Worm (Caenorhabditis elegans) whole organism, early embryonic: Measurements from ENCODE around the gene R04B5.6.

ENCODE experiments used
- B0310.2 ChIP-seq: sonication (generic microtip); optimal IDR thresholded peaks from 2 replicates; lab custom pipeline; 2016; ENCODE audit warnings: mild to moderate bottlenecking, missing genetic modification characterization, missing compliant biosample characterization
- F13C5.2 ChIP-seq: sonication (generic microtip); optimal IDR thresholded peaks from 2 replicates; lab custom pipeline; 2017; ENCODE audit warnings: mild to moderate bottlenecking, missing genetic modification characterization, inconsistent platforms, missing compliant biosample characterization
- ama-1 ChIP-seq: fragments of 150-350 bp; optimal IDR thresholded peaks from 2 replicates; lab custom pipeline; 2014
- ceh-13 ChIP-seq: fragments of 200-800 bp; sonication (Bioruptor generic); optimal IDR thresholded peaks from 2 replicates; lab custom pipeline; 2018; ENCODE audit warnings: mild to moderate bottlenecking, missing genetic modification characterization, missing compliant biosample characterization
- flt-1 ChIP-seq: fragments of 200-800 bp; sonication (Bioruptor generic); IDR thresholded peaks from 2 replicates; pipeline ENCODE4 v1.3.6; 2022; ENCODE audit warnings: missing genetic modification characterization, missing compliant biosample characterization
- hmg-4 ChIP-seq: fragments of 200-800 bp; sonication (Bioruptor generic); optimal IDR thresholded peaks from 2 replicates; lab custom pipeline; 2018; ENCODE audit warnings: mild to moderate bottlenecking, missing genetic modification characterization, missing compliant biosample characterization

ce11 chrV:10084864-10085263, at the start of gene R04B5.6:
- TF ChIP-seq B0310.2 (tag; lab: Kevin White, UChicago) (no peak), ama-1 (lab: Kevin White, UChicago) (no peak), flt-1 (no peak), hmg-4 (GFP tag; lab: Kevin White, UChicago) (no peak), F13C5.2 (tag; lab: Kevin White, UChicago) (no peak), ceh-13 (GFP tag; lab: Kevin White, UChicago) (no peak)
